Fruit fly (Drosophila melanogaster): Measurements from ENCODE around the gene Eip75B.

DNA sequence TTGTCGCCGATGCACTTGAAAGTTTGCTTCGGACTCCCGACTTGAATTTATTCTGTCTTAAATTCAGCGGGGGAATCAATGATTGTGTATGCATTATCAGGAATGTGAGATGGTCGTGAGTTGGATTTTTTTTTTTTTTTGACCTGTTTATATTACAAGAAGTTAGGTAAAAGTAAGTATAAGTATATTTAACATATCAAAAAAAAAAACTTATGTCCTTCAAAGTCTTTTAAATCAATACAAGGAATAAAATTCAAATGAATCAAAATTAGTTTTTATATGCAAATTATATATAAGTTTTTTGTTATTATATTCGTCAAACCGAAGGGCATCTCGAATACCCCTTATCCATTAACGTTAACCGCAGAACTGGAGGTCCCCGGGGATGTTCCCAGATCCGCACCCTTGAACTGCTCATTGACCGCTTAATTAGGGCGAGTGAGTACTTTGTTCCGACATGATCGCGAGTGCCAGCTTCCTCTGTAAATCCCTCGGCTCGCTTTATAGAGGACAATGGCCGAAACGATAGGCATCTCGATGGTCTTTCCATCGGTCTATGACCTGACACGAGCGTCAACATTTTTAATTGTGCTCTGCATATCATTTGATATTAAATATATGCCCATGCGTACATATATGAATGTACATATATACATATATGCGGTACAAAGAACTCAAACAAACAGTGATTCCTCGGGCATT is 137.8 kb downstream of the Eip75B start:
- TF ChIP-seq CG8478 (optimal IDR thresholded peaks at IDR 0.05) (no peak), CTCF (optimal IDR thresholded peaks at IDR 0.05) (no peak)
